Fruit fly (Drosophila melanogaster): Measurements from ENCODE around the gene z.

The z gene

dm6 chrX:2408675-2409163, 38.9 kb upstream of the z start (continued):
- TF ChIP-seq Hr51 (GFP tag; optimal IDR thresholded peaks at IDR 0.05): no peak
- no peak for TF ChIP-seq ap (GFP tag; IDR thresholded peaks at IDR 0.05)
- no peak for TF ChIP-seq br (optimal IDR thresholded peaks at IDR 0.05)
- no peak for TF ChIP-seq prd (optimal IDR thresholded peaks at IDR 0.05)
- TF ChIP-seq prd (GFP tag; IDR thresholded peaks at IDR 0.05): peak; percentile 38; the same call in 1 of the 3 replicates
- no peak for TF ChIP-seq CG31441 (GFP tag; IDR thresholded peaks at IDR 0.05)
- no peak for TF ChIP-seq Camta (GFP tag; optimal IDR thresholded peaks at IDR 0.05)
- TF ChIP-seq CG14860 (GFP tag; IDR thresholded peaks at IDR 0.05; ENCODE audit: partially characterized antibody): no peak
- no peak for TF ChIP-seq MBD-R2 (GFP tag; IDR thresholded peaks at IDR 0.05)
- TF ChIP-seq C15 (GFP tag; IDR thresholded peaks at IDR 0.05): no peak
- TF ChIP-seq luna (GFP tag; optimal IDR thresholded peaks at IDR 0.05): no peak
- TF ChIP-seq tll (GFP tag; optimal IDR thresholded peaks at IDR 0.05): peak in 1 of 2 experiments; percentile 97
- TF ChIP-seq D (optimal IDR thresholded peaks at IDR 0.05): peak; percentile 36
- no peak for TF ChIP-seq D (GFP tag; optimal IDR thresholded peaks at IDR 0.05)
- peak; percentile 97 for TF ChIP-seq CG15479 (GFP tag; optimal IDR thresholded peaks at IDR 0.05)
- TF ChIP-seq otp (GFP tag; IDR thresholded peaks at IDR 0.05): no peak
- TF ChIP-seq bigmax (GFP tag; optimal IDR thresholded peaks at IDR 0.05): no peak
- TF ChIP-seq zen (tag; optimal IDR thresholded peaks at IDR 0.05): peak; percentile 48
- no peak for TF ChIP-seq Ravus (GFP tag; IDR thresholded peaks at IDR 0.05)
- TF ChIP-seq CG2199 (GFP tag; IDR thresholded peaks at IDR 0.05): no peak
- no peak for TF ChIP-seq Pdp1 (GFP tag; optimal IDR thresholded peaks at IDR 0.05)
- no peak for TF ChIP-seq CG8359 (GFP tag; optimal IDR thresholded peaks at IDR 0.05; ENCODE audit: borderline replicate concordance)
- peak; percentile 40 for TF ChIP-seq sens (GFP tag)
- 0 out of 2 replicates have a peak, but pooled peaks have one; percentile 50 for TF ChIP-seq gt (GFP tag; IDR thresholded peaks at IDR 0.05)
- TF ChIP-seq CG2116 (GFP tag; optimal IDR thresholded peaks at IDR 0.05): no peak
- TF ChIP-seq Fer1 (GFP tag; optimal IDR thresholded peaks at IDR 0.05): no peak
- TF ChIP-seq dmrt11E (tag; optimal IDR thresholded peaks at IDR 0.05): no peak
- TF ChIP-seq CG5180 (GFP tag; optimal IDR thresholded peaks at IDR 0.05): no peak

dm6 chrX:2410805-2411204, 36.8 kb upstream of the z start, which contains the start of gene CG12496:
Gene CG12496, minus strand, starts transcription at chrX:2410901.
- TF ChIP-seq CG18619 (GFP tag; optimal IDR thresholded peaks at IDR 0.05) (no peak), Dbx (GFP tag; IDR thresholded peaks at IDR 0.05) (no peak), CG7372 (GFP tag; IDR thresholded peaks at IDR 0.05) (no peak), luna (GFP tag; optimal IDR thresholded peaks at IDR 0.05) (no peak), org-1 (GFP tag; optimal IDR thresholded peaks at IDR 0.05) (no peak), pros (GFP tag; optimal IDR thresholded peaks at IDR 0.05) (peak; percentile 85), pho (GFP tag; optimal IDR thresholded peaks at IDR 0.05) (no peak), Camta (GFP tag; optimal IDR thresholded peaks at IDR 0.05) (no peak), Trl (optimal IDR thresholded peaks at IDR 0.05) (peak in 1 of 2 experiments; percentile 60), Trl (GFP tag; optimal IDR thresholded peaks at IDR 0.05) (no peak), so (GFP tag; IDR thresholded peaks at IDR 0.05) (no peak), caup (GFP tag; optimal IDR thresholded peaks at IDR 0.05; ENCODE audit: severe bottlenecking) (no peak), CG17612 (GFP tag; IDR thresholded peaks at IDR 0.05) (no peak), CG3847 (GFP tag; IDR thresholded peaks at IDR 0.05) (no peak), ap (GFP tag; IDR thresholded peaks at IDR 0.05) (no peak), crol (GFP tag; IDR thresholded peaks at IDR 0.05) (peak; percentile 46), CG8281 (tag; optimal IDR thresholded peaks at IDR 0.05) (no peak), lola (GFP tag; optimal IDR thresholded peaks at IDR 0.05) (no peak), NfI (GFP tag; optimal IDR thresholded peaks at IDR 0.05) (no peak), pum (GFP tag; optimal IDR thresholded peaks at IDR 0.05) (no peak), ATbp (GFP tag; optimal IDR thresholded peaks at IDR 0.05) (no peak), chif (GFP tag; optimal IDR thresholded peaks at IDR 0.05) (no peak), CG5953 (GFP tag; IDR thresholded peaks at IDR 0.05) (no peak), seq (GFP tag; IDR thresholded peaks at IDR 0.05) (no peak), CG7928 (GFP tag; optimal IDR thresholded peaks at IDR 0.05) (no peak), CG18599 (GFP tag; optimal IDR thresholded peaks at IDR 0.05) (no peak), CG30403 (GFP tag; optimal IDR thresholded peaks at IDR 0.05) (no peak)
